Fruit fly (Drosophila melanogaster) whole organism, embryonic: ENCODE measurements around the gene CG34260.
A peak's percentile ranks its signal among the peaks of the same experiment; 100 is the strongest.

ENCODE experiments used
- Ada2b ChIP-seq: fragments of 200-800 bp; sonication (Bioruptor generic); IDR thresholded peaks from 2 replicates; pipeline ENCODE4 v1.3.6; 2022; ENCODE audit warnings: missing biosample characterization, missing genetic modification characterization
- CG10274 ChIP-seq: fragments of 200-800 bp; sonication (Bioruptor generic); optimal IDR thresholded peaks from 3 replicates; lab custom pipeline; 2017; ENCODE audit warnings: missing biosample characterization, mild to moderate bottlenecking, missing genetic modification characterization
- CG10462 ChIP-seq: fragments of 200-800 bp; sonication (Bioruptor generic); optimal IDR thresholded peaks from 2 replicates; lab custom pipeline; 2016; ENCODE audit warnings: missing biosample characterization, missing genetic modification characterization
- CG10959 ChIP-seq: fragments of 200-800 bp; sonication (Bioruptor generic); IDR thresholded peaks from 2 replicates; pipeline ENCODE4 v1.3.6; 2022; ENCODE audit warnings: missing biosample characterization, missing genetic modification characterization
- CG11456 ChIP-seq: fragments of 200-800 bp; sonication (Bioruptor generic); IDR thresholded peaks from 3 replicates; pipeline ENCODE4 v1.3.6; 2022; ENCODE audit warnings: missing biosample characterization, missing genetic modification characterization
- CG12391 ChIP-seq: fragments of 200-800 bp; sonication (Bioruptor generic); optimal IDR thresholded peaks from 3 replicates; lab custom pipeline; 2018; ENCODE audit warnings: missing biosample characterization, mild to moderate bottlenecking, missing genetic modification characterization, moderate library complexity
- CG15073 ChIP-seq: fragments of 200-800 bp; sonication (Bioruptor generic); optimal IDR thresholded peaks from 2 replicates; lab custom pipeline; 2016; ENCODE audit warnings: missing biosample characterization, missing genetic modification characterization
- CG1647 ChIP-seq: fragments of 200-800 bp; sonication (Bioruptor generic); optimal IDR thresholded peaks from 3 replicates; lab custom pipeline; 2016; ENCODE audit warnings: missing biosample characterization, missing genetic modification characterization
- CG17612 ChIP-seq: fragments of 200-800 bp; sonication (Bioruptor generic); IDR thresholded peaks from 2 replicates; pipeline ENCODE4 v1.3.6; 2022; ENCODE audit warnings: missing biosample characterization, missing genetic modification characterization
- CG1832 ChIP-seq: fragments of 200-800 bp; sonication (Bioruptor generic); optimal IDR thresholded peaks from 2 replicates; lab custom pipeline; 2017; ENCODE audit warnings: missing biosample characterization, mild to moderate bottlenecking, missing genetic modification characterization, inconsistent platforms
- CG18599 ChIP-seq: fragments of 200-800 bp; sonication (Bioruptor generic); optimal IDR thresholded peaks from 3 replicates; lab custom pipeline; 2017; ENCODE audit warnings: missing biosample characterization, missing genetic modification characterization, mild to moderate bottlenecking, moderate library complexity, missing genetic modification reagents
- CG31224 ChIP-seq: fragments of 200-800 bp; sonication (Bioruptor generic); IDR thresholded peaks from 2 replicates; pipeline ENCODE4 v1.3.6; 2022; ENCODE audit warnings: missing biosample characterization, missing genetic modification characterization
- CG31441 ChIP-seq: fragments of 200-800 bp; sonication (Bioruptor generic); IDR thresholded peaks from 2 replicates; pipeline ENCODE4 v1.3.6; 2022; ENCODE audit warnings: missing biosample characterization, missing genetic modification characterization
- CG32772 ChIP-seq: fragments of 200-800 bp; sonication (Bioruptor generic); IDR thresholded peaks from 2 replicates; pipeline ENCODE4 v1.3.6; 2022; ENCODE audit warnings: missing biosample characterization, missing genetic modification characterization
- CG3281 ChIP-seq: fragments of 200-800 bp; sonication (Bioruptor generic); optimal IDR thresholded peaks from 3 replicates; lab custom pipeline; 2017; ENCODE audit warnings: missing biosample characterization, mild to moderate bottlenecking, missing genetic modification characterization
- CG43689 ChIP-seq: fragments of 200-800 bp; sonication (Bioruptor generic); IDR thresholded peaks from 2 replicates; pipeline ENCODE4 v1.3.6; 2022; ENCODE audit warnings: missing biosample characterization, missing genetic modification characterization
- CG4424 ChIP-seq: fragments of 200-800 bp; sonication (Bioruptor generic); optimal IDR thresholded peaks from 3 replicates; lab custom pipeline; 2016; ENCODE audit warnings: missing biosample characterization, missing genetic modification characterization
- CG4820 ChIP-seq: fragments of 200-800 bp; sonication (Bioruptor generic); optimal IDR thresholded peaks from 3 replicates; lab custom pipeline; 2016; ENCODE audit warnings: missing biosample characterization, missing genetic modification characterization
- CG6791 ChIP-seq: fragments of 200-800 bp; sonication (Bioruptor generic); IDR thresholded peaks from 3 replicates; pipeline ENCODE4 v1.3.6; 2022; ENCODE audit warnings: missing biosample characterization, missing genetic modification characterization; ENCODE audit not compliant: partially characterized antibody
- CG7357 ChIP-seq: fragments of 200-800 bp; sonication (Bioruptor generic); IDR thresholded peaks from 3 replicates; pipeline ENCODE4 v1.3.6; 2022; ENCODE audit warnings: missing biosample characterization, missing genetic modification characterization
- CG8089 ChIP-seq: fragments of 200-800 bp; sonication (Bioruptor generic); optimal IDR thresholded peaks from 3 replicates; lab custom pipeline; 2016; ENCODE audit warnings: missing biosample characterization, missing genetic modification characterization
- CG8281 ChIP-seq: fragments of 200-800 bp; sonication (Bioruptor generic); optimal IDR thresholded peaks from 2 replicates; lab custom pipeline; 2018; ENCODE audit warnings: missing biosample characterization, mild to moderate bottlenecking, missing genetic modification characterization, moderate library complexity
- CG8944 ChIP-seq: fragments of 200-800 bp; sonication (Bioruptor generic); optimal IDR thresholded peaks from 3 replicates; lab custom pipeline; 2016; ENCODE audit warnings: missing biosample characterization, missing genetic modification characterization
- CTCF ChIP-seq: fragments of 200-800 bp; sonication (Bioruptor generic); optimal IDR thresholded peaks from 2 replicates; lab custom pipeline; 2017; ENCODE audit warnings: missing biosample characterization, mild to moderate bottlenecking, missing genetic modification characterization, moderate library complexity
- Dfd ChIP-seq, 2 experiments: fragments of >200 bp; optimal IDR thresholded peaks; 2 replicates each; lab custom pipeline; 2017; ENCODE audit warnings: missing biosample characterization in 2 of 2, missing genetic modification characterization in 2 of 2
- E2f2 ChIP-seq: fragments of 200-800 bp; sonication (Bioruptor generic); IDR thresholded peaks from 2 replicates; pipeline ENCODE4 v1.3.6; 2022; ENCODE audit warnings: missing biosample characterization, missing genetic modification characterization
- Ets65A ChIP-seq: fragments of 200-800 bp; sonication (Bioruptor generic); peaks from one replicate; lab custom pipeline; 2016; ENCODE audit warnings: missing biosample characterization, missing genetic modification characterization
- Fer3 ChIP-seq: fragments of 200-800 bp; sonication (Bioruptor generic); optimal IDR thresholded peaks from 2 replicates; lab custom pipeline; 2018; ENCODE audit warnings: missing biosample characterization, mild to moderate bottlenecking, missing genetic modification characterization, moderate library complexity
- H2.0 ChIP-seq: fragments of 200-800 bp; sonication (Bioruptor generic); IDR thresholded peaks from 2 replicates; pipeline ENCODE4 v1.3.6; 2022; ENCODE audit warnings: missing biosample characterization, missing genetic modification characterization
- Lpt ChIP-seq: fragments of >200 bp; optimal IDR thresholded peaks from 2 replicates; lab custom pipeline; 2018; ENCODE audit warnings: missing biosample characterization, missing genetic modification characterization
- Mad ChIP-seq: fragments of 200-800 bp; sonication (Bioruptor generic); optimal IDR thresholded peaks from 2 replicates; lab custom pipeline; 2016; ENCODE audit warnings: missing biosample characterization, missing genetic modification characterization
- Neu2 ChIP-seq: fragments of 200-800 bp; sonication (Bioruptor generic); optimal IDR thresholded peaks from 3 replicates; lab custom pipeline; 2016; ENCODE audit warnings: missing biosample characterization, missing genetic modification characterization, borderline replicate concordance
- Trl ChIP-seq, 3 experiments: fragments of >200 bp in 2 of 3; fragments of 200-800 bp in 1 of 3; sonication (Bioruptor generic) in 1 of 3; optimal IDR thresholded peaks; 2 replicates in 1 of 3; 3 replicates in 2 of 3; lab custom pipeline; 2016 to 2017; ENCODE audit warnings: missing biosample characterization in 1 of 3, missing genetic modification characterization in 1 of 3
- Vsx1 ChIP-seq: fragments of 200-800 bp; sonication (Bioruptor generic); optimal IDR thresholded peaks from 2 replicates; lab custom pipeline; 2017; ENCODE audit warnings: missing biosample characterization, mild to moderate bottlenecking, missing genetic modification characterization, missing genetic modification reagents
- ase ChIP-seq: fragments of 200-800 bp; sonication (Bioruptor generic); IDR thresholded peaks from 3 replicates; pipeline ENCODE4 v1.3.6; 2022; ENCODE audit warnings: missing biosample characterization, missing genetic modification characterization
- ato ChIP-seq: fragments of 200-800 bp; sonication (Bioruptor generic); IDR thresholded peaks from 2 replicates; pipeline ENCODE4 v1.3.6; 2022; ENCODE audit warnings: missing biosample characterization, missing genetic modification characterization; ENCODE audit not compliant: partially characterized antibody
- crc ChIP-seq: fragments of 200-800 bp; sonication (Bioruptor generic); optimal IDR thresholded peaks from 2 replicates; lab custom pipeline; 2016; ENCODE audit warnings: missing biosample characterization, missing genetic modification characterization
- cwo ChIP-seq: fragments of 200-800 bp; sonication (Bioruptor generic); optimal IDR thresholded peaks from 3 replicates; lab custom pipeline; 2017; ENCODE audit warnings: missing biosample characterization, missing genetic modification characterization, mild to moderate bottlenecking, moderate library complexity, missing genetic modification reagents
- dan ChIP-seq: fragments of 200-800 bp; sonication (Bioruptor generic); IDR thresholded peaks from 2 replicates; pipeline ENCODE4 v1.3.6; 2022; ENCODE audit warnings: missing biosample characterization, missing genetic modification characterization
- grau ChIP-seq: fragments of 200-800 bp; optimal IDR thresholded peaks from 3 replicates; lab custom pipeline; 2019; ENCODE audit warnings: missing biosample characterization, mild to moderate bottlenecking, missing genetic modification characterization, moderate library complexity
- gro ChIP-seq: fragments of 200-800 bp; sonication (Bioruptor generic); optimal IDR thresholded peaks from 2 replicates; lab custom pipeline; 2016; ENCODE audit warnings: missing biosample characterization, missing genetic modification characterization
- h ChIP-seq: fragments of >200 bp; optimal IDR thresholded peaks from 2 replicates; lab custom pipeline; 2017
- kay ChIP-seq: fragments of 200-800 bp; sonication (Bioruptor generic); optimal IDR thresholded peaks from 2 replicates; lab custom pipeline; 2016; ENCODE audit warnings: missing biosample characterization, missing genetic modification characterization
- lab ChIP-seq: fragments of 200-800 bp; sonication (Bioruptor generic); optimal IDR thresholded peaks from 3 replicates; lab custom pipeline; 2017; ENCODE audit warnings: missing biosample characterization, missing genetic modification characterization, mild to moderate bottlenecking, moderate library complexity, missing genetic modification reagents
- nau ChIP-seq: fragments of 200-800 bp; sonication (Bioruptor generic); optimal IDR thresholded peaks from 3 replicates; lab custom pipeline; 2017; ENCODE audit warnings: missing biosample characterization, mild to moderate bottlenecking, missing genetic modification characterization, missing genetic modification reagents
- pfk ChIP-seq: fragments of 200-800 bp; sonication (Bioruptor generic); optimal IDR thresholded peaks from 2 replicates; lab custom pipeline; 2018; ENCODE audit warnings: missing biosample characterization, mild to moderate bottlenecking, missing genetic modification characterization, moderate library complexity
- salm ChIP-seq: fragments of 200-800 bp; sonication (Bioruptor generic); optimal IDR thresholded peaks from 2 replicates; lab custom pipeline; 2018; ENCODE audit warnings: missing biosample characterization, mild to moderate bottlenecking, missing genetic modification characterization
- slou ChIP-seq: fragments of 200-800 bp; sonication (Bioruptor generic); optimal IDR thresholded peaks from 3 replicates; lab custom pipeline; 2016; ENCODE audit warnings: missing biosample characterization, missing genetic modification characterization
- tup ChIP-seq: fragments of 200-800 bp; sonication (Bioruptor generic); optimal IDR thresholded peaks from 2 replicates; lab custom pipeline; 2016; ENCODE audit warnings: missing biosample characterization, mild to moderate bottlenecking, missing genetic modification characterization, moderate library complexity
- zen2 ChIP-seq: fragments of 200-800 bp; sonication (Bioruptor generic); IDR thresholded peaks from 3 replicates; pipeline ENCODE4 v1.3.6; 2022; ENCODE audit warnings: missing biosample characterization, missing genetic modification characterization; ENCODE audit not compliant: partially characterized antibody
- zfh2 ChIP-seq: fragments of 200-800 bp; sonication (Bioruptor generic); optimal IDR thresholded peaks from 2 replicates; lab custom pipeline; 2016; ENCODE audit warnings: missing biosample characterization, missing genetic modification characterization

The CG34260 gene

DNA sequence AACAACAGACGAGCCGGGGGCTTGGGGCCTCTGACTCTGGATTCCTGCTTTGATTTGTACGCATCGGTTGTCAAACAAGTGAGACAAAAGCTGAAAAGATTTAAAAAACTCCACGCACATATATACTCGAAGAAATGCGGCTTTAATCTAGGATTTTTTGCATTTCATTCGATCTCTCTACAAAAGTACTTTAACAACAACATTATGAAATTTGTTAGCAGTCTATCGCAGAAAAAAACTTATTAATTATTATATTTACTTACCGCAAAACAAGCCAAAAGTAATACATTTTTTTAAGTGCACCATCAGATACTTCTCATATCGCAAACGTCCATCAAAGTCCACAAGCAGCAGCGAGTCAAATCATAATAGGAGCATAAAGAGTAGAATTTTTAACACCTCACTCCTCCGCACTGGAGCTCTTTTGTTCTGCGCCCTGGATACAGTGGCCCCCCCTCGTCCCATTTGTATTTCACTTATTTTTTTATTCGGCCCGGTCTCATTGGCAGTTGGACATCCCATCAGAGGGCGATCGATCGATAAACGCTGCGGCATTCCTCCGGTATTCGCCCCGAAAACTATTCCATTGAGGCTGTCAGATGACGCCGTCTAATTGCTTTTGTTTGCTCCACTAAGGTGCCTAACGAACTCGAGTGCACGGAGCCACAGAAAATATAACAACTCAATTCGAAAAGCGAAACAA lies 3.3 kb upstream of the CG34260 start (continued):
- TF ChIP-seq zfh2 (GFP tag; lab: Kevin White, UChicago): no peak
- no peak for TF ChIP-seq CG31224 (GFP tag; lab: Robert Waterston, UW)
- TF ChIP-seq dan (GFP tag; lab: Robert Waterston, UW): no peak
- no peak for TF ChIP-seq gro (GFP tag; lab: Kevin White, UChicago)
- TF ChIP-seq CG7357 (GFP tag; lab: Robert Waterston, UW): no peak
- no peak for TF ChIP-seq ato (GFP tag; lab: Robert Waterston, UW)
- TF ChIP-seq E2f2 (GFP tag; lab: Robert Waterston, UW): no peak; the same call in 1 of the 2 replicates
- no peak for TF ChIP-seq salm (tag; lab: Kevin White, UChicago)
- no peak for TF ChIP-seq nau (GFP tag; lab: Kevin White, UChicago)
- TF ChIP-seq Vsx1: no peak
- TF ChIP-seq Mad (GFP tag; lab: Kevin White, UChicago): no peak
- TF ChIP-seq Dfd (GFP tag; optimal IDR thresholded peaks at IDR 0.05; lab: Kevin White, UChicago): no peak
- TF ChIP-seq kay (GFP tag; lab: Kevin White, UChicago): no peak
- no peak for TF ChIP-seq CG8281 (tag; lab: Kevin White, UChicago)
- no peak for TF ChIP-seq CG6791 (GFP tag; lab: Robert Waterston, UW)
- TF ChIP-seq CG31441: peak; percentile 67
- no peak for TF ChIP-seq slou (GFP tag; lab: Kevin White, UChicago)
- TF ChIP-seq CTCF (GFP tag; lab: Kevin White, UChicago): no peak
- TF ChIP-seq tup (GFP tag; lab: Kevin White, UChicago): no peak
- no peak for TF ChIP-seq CG10959 (GFP tag; lab: Robert Waterston, UW)
- TF ChIP-seq CG17612 (GFP tag; lab: Robert Waterston, UW): no peak
- TF ChIP-seq CG12391 (tag; lab: Kevin White, UChicago): peak; percentile 55
- no peak for TF ChIP-seq Fer3 (tag; lab: Kevin White, UChicago)
- no peak for TF ChIP-seq H2.0
- no peak for TF ChIP-seq crc (GFP tag; lab: Kevin White, UChicago)
- TF ChIP-seq zen2 (GFP tag; lab: Robert Waterston, UW): no peak
- no peak for TF ChIP-seq CG15073 (GFP tag; lab: Kevin White, UChicago)
- TF ChIP-seq pfk (GFP tag; lab: Kevin White, UChicago): no peak
- no peak for TF ChIP-seq Ets65A (GFP tag; lab: Kevin White, UChicago)
- peak; percentile 11 for TF ChIP-seq CG4820
- no peak for TF ChIP-seq CG1832 (GFP tag; lab: Kevin White, UChicago)
- peak; percentile 57 for TF ChIP-seq Ada2b
- no peak for TF ChIP-seq CG8089 (GFP tag; lab: Kevin White, UChicago)
- TF ChIP-seq CG4424 (GFP tag; lab: Kevin White, UChicago): peak; percentile 52
- no peak for TF ChIP-seq CG1647 (GFP tag; lab: Kevin White, UChicago)
- TF ChIP-seq Neu2 (GFP tag; lab: Kevin White, UChicago): no peak
- no peak for TF ChIP-seq CG3281 (GFP tag; lab: Kevin White, UChicago)
- TF ChIP-seq CG43689 (GFP tag; lab: Robert Waterston, UW): no peak
- peak; percentile 37 for TF ChIP-seq lab (GFP tag; lab: Kevin White, UChicago)
- TF ChIP-seq CG18599: peak; percentile 54
- no peak for TF ChIP-seq cwo (GFP tag; lab: Kevin White, UChicago)
- TF ChIP-seq Trl (optimal IDR thresholded peaks at IDR 0.05; lab: Kevin White, UChicago): no peak
- TF ChIP-seq Trl (GFP tag; optimal IDR thresholded peaks at IDR 0.05; lab: Kevin White, UChicago): no peak
- no peak for TF ChIP-seq ase
- TF ChIP-seq CG10274: no peak
- no peak for TF ChIP-seq CG10462
- TF ChIP-seq CG8944: no peak
- 0 out of 2 replicates have a peak, but pooled peaks have one; percentile 35 for TF ChIP-seq CG32772 (GFP tag; lab: Robert Waterston, UW)
- TF ChIP-seq CG11456 (GFP tag; lab: Robert Waterston, UW): no peak
- TF ChIP-seq h (lab: Kevin White, UChicago): no peak
- TF ChIP-seq Lpt (GFP tag; lab: Kevin White, UChicago): no peak
- peak; percentile 41 for TF ChIP-seq grau (tag; lab: Kevin White, UChicago)
